Worm (Caenorhabditis elegans) whole organism, L3 larva: ENCODE measurements around the gene D1086.1.
"Not testable (repeated sequence)": the region's sequence is repeated elsewhere in the genome, so short reads cannot be mapped to it uniquely, and the experiment has no call there.

Experiments
- R02D3.7 ChIP-seq: fragments of 150-350 bp; optimal IDR thresholded peaks from 2 replicates; lab custom pipeline; 2014; ENCODE audit warnings: missing biosample characterization, missing genetic modification characterization
- ZK546.5 ChIP-seq: sonication (generic microtip); optimal IDR thresholded peaks from 2 replicates; lab custom pipeline; 2017; ENCODE audit warnings: missing biosample characterization, missing genetic modification characterization
- aly-2 ChIP-seq: fragments of 150-350 bp; optimal IDR thresholded peaks from 2 replicates; lab custom pipeline; 2014; ENCODE audit warnings: missing biosample characterization, missing genetic modification characterization
- ama-1 ChIP-seq: fragments of 150-350 bp; optimal IDR thresholded peaks from 2 replicates; lab custom pipeline; 2018
- ceh-16 ChIP-seq: sonication (generic microtip); optimal IDR thresholded peaks from 2 replicates; lab custom pipeline; 2017; ENCODE audit warnings: missing biosample characterization, missing genetic modification characterization
- ceh-28 ChIP-seq: fragments of 150-350 bp; optimal IDR thresholded peaks from 2 replicates; lab custom pipeline; 2014; ENCODE audit warnings: missing biosample characterization, missing genetic modification reagents, missing genetic modification characterization
- ceh-82 ChIP-seq: fragments of 150-350 bp; optimal IDR thresholded peaks from 2 replicates; lab custom pipeline; 2014; ENCODE audit warnings: missing biosample characterization, missing genetic modification characterization
- daf-12 ChIP-seq: fragments of 150-350 bp; optimal IDR thresholded peaks from 2 replicates; lab custom pipeline; 2014; ENCODE audit warnings: missing biosample characterization, missing genetic modification reagents, missing genetic modification characterization
- egl-27 ChIP-seq: sonication (generic microtip); optimal IDR thresholded peaks from 4 replicates; lab custom pipeline; 2017; ENCODE audit warnings: missing biosample characterization, missing genetic modification reagents, missing genetic modification characterization
- egl-5 ChIP-seq: fragments of 150-350 bp; optimal IDR thresholded peaks from 2 replicates; lab custom pipeline; 2017; ENCODE audit warnings: missing biosample characterization, missing genetic modification reagents, missing genetic modification characterization, inconsistent platforms
- elt-1 ChIP-seq: fragments of 150-350 bp; optimal IDR thresholded peaks from 2 replicates; lab custom pipeline; 2014; ENCODE audit warnings: missing biosample characterization, missing genetic modification characterization
- elt-2 ChIP-seq: sonication (generic microtip); optimal IDR thresholded peaks from 2 replicates; lab custom pipeline; 2016; ENCODE audit warnings: missing genetic modification reagents, mild to moderate bottlenecking, missing genetic modification characterization, missing compliant biosample characterization
- elt-3 ChIP-seq, 3 experiments: fragments of 150-350 bp in 1 of 3; sonication (generic microtip) in 2 of 3; optimal IDR thresholded peaks; 2 replicates in 2 of 3; 4 replicates in 1 of 3; lab custom pipeline; 2014 to 2017; ENCODE audit warnings: missing biosample characterization in 3 of 3, missing genetic modification characterization in 3 of 3
- fkh-10 ChIP-seq: sonication (generic microtip); optimal IDR thresholded peaks from 2 replicates; lab custom pipeline; 2017; ENCODE audit warnings: missing biosample characterization, missing genetic modification reagents, missing genetic modification characterization
- fos-1 ChIP-seq: fragments of 150-350 bp; optimal IDR thresholded peaks from 2 replicates; lab custom pipeline; 2014; ENCODE audit warnings: missing biosample characterization, missing genetic modification characterization
- hmg-11 ChIP-seq: sonication (generic microtip); optimal IDR thresholded peaks from 2 replicates; lab custom pipeline; 2016; ENCODE audit warnings: missing genetic modification characterization, missing compliant biosample characterization
- jun-1 ChIP-seq: fragments of 150-350 bp; optimal IDR thresholded peaks from 2 replicates; lab custom pipeline; 2014; ENCODE audit warnings: missing biosample characterization, missing genetic modification reagents, missing genetic modification characterization
- lin-15B ChIP-seq: fragments of 150-350 bp; optimal IDR thresholded peaks from 2 replicates; lab custom pipeline; 2014; ENCODE audit warnings: missing biosample characterization, missing genetic modification characterization
- lin-39 ChIP-seq: fragments of 150-350 bp; optimal IDR thresholded peaks from 2 replicates; lab custom pipeline; 2018; ENCODE audit warnings: missing biosample characterization, missing genetic modification reagents, missing genetic modification characterization
- lsy-12 ChIP-seq: sonication (generic microtip); optimal IDR thresholded peaks from 2 replicates; lab custom pipeline; 2016; ENCODE audit warnings: mild to moderate bottlenecking, missing genetic modification characterization, missing compliant biosample characterization
- mdl-1 ChIP-seq: fragments of 150-350 bp; optimal IDR thresholded peaks from 2 replicates; lab custom pipeline; 2014; ENCODE audit warnings: missing biosample characterization, missing genetic modification characterization
- mml-1 ChIP-seq: fragments of 150-350 bp; sonication (generic microtip); optimal IDR thresholded peaks from 3 replicates; lab custom pipeline; 2014; ENCODE audit warnings: missing biosample characterization, missing genetic modification characterization
- nfya-1 ChIP-seq: sonication (generic microtip); optimal IDR thresholded peaks from 2 replicates; lab custom pipeline; 2017; ENCODE audit warnings: missing genetic modification characterization, mild to moderate bottlenecking, missing compliant biosample characterization, antibody characterized with exemption, moderate library complexity; ENCODE audit not compliant: insufficient read depth
- nhr-11 ChIP-seq: fragments of 150-350 bp; optimal IDR thresholded peaks from 2 replicates; lab custom pipeline; 2014; ENCODE audit warnings: missing biosample characterization, missing genetic modification characterization
- nhr-12 ChIP-seq: fragments of 150-350 bp; optimal IDR thresholded peaks from 2 replicates; lab custom pipeline; 2014; ENCODE audit warnings: missing biosample characterization, missing genetic modification characterization
- nhr-23 ChIP-seq: fragments of 150-350 bp; optimal IDR thresholded peaks from 2 replicates; lab custom pipeline; 2014; ENCODE audit warnings: missing biosample characterization, missing genetic modification reagents, missing genetic modification characterization
- nhr-25 ChIP-seq: sonication (generic microtip); optimal IDR thresholded peaks from 2 replicates; lab custom pipeline; 2017; ENCODE audit warnings: missing biosample characterization, missing genetic modification characterization
- nhr-28 ChIP-seq: fragments of 150-350 bp; optimal IDR thresholded peaks from 2 replicates; lab custom pipeline; 2014; ENCODE audit warnings: missing biosample characterization, missing genetic modification characterization
- nhr-43 ChIP-seq: sonication (generic microtip); optimal IDR thresholded peaks from 2 replicates; lab custom pipeline; 2016; ENCODE audit warnings: mild to moderate bottlenecking, missing genetic modification characterization, missing compliant biosample characterization; ENCODE audit not compliant: poor library complexity, severe bottlenecking
- nhr-67 ChIP-seq: fragments of 150-350 bp; optimal IDR thresholded peaks from 2 replicates; lab custom pipeline; 2014; ENCODE audit warnings: missing biosample characterization, missing genetic modification characterization
- nhr-76 ChIP-seq: fragments of 150-350 bp; sonication (generic microtip); optimal IDR thresholded peaks from 5 replicates; lab custom pipeline; 2014; ENCODE audit warnings: missing biosample characterization, missing genetic modification characterization
- nhr-77 ChIP-seq: fragments of 150-350 bp; optimal IDR thresholded peaks from 2 replicates; lab custom pipeline; 2014; ENCODE audit warnings: missing biosample characterization, missing genetic modification characterization
- pha-4 ChIP-seq: fragments of 150-350 bp; optimal IDR thresholded peaks from 2 replicates; lab custom pipeline; 2014; ENCODE audit warnings: missing biosample characterization, missing genetic modification reagents, missing genetic modification characterization
- pqm-1 ChIP-seq: fragments of 150-350 bp; optimal IDR thresholded peaks from 2 replicates; lab custom pipeline; 2017; ENCODE audit warnings: missing biosample characterization, missing genetic modification characterization, inconsistent platforms
- snpc-4 ChIP-seq: fragments of 150-350 bp; optimal IDR thresholded peaks from 2 replicates; lab custom pipeline; 2014; ENCODE audit warnings: missing biosample characterization, missing genetic modification characterization
- tbx-2 ChIP-seq: sonication (generic microtip); optimal IDR thresholded peaks from 2 replicates; lab custom pipeline; 2016; ENCODE audit warnings: mild to moderate bottlenecking, missing genetic modification characterization, missing compliant biosample characterization
- unc-39 ChIP-seq: sonication (generic microtip); optimal IDR thresholded peaks from 4 replicates; lab custom pipeline; 2017; ENCODE audit warnings: missing biosample characterization, missing genetic modification characterization
- unc-62 ChIP-seq: fragments of 150-350 bp; sonication (generic microtip); optimal IDR thresholded peaks from 4 replicates; lab custom pipeline; 2014; ENCODE audit warnings: missing biosample characterization, missing genetic modification reagents, missing genetic modification characterization
- zag-1 ChIP-seq: fragments of 150-350 bp; optimal IDR thresholded peaks from 2 replicates; lab custom pipeline; 2014; ENCODE audit warnings: missing biosample characterization, missing genetic modification characterization
- ztf-11 ChIP-seq: fragments of 150-350 bp; optimal IDR thresholded peaks from 2 replicates; lab custom pipeline; 2014; ENCODE audit warnings: missing biosample characterization, missing genetic modification characterization
- ztf-4 ChIP-seq: fragments of 150-350 bp; optimal IDR thresholded peaks from 2 replicates; lab custom pipeline; 2014; ENCODE audit warnings: missing biosample characterization, missing genetic modification characterization

The D1086.1 gene

DNA sequence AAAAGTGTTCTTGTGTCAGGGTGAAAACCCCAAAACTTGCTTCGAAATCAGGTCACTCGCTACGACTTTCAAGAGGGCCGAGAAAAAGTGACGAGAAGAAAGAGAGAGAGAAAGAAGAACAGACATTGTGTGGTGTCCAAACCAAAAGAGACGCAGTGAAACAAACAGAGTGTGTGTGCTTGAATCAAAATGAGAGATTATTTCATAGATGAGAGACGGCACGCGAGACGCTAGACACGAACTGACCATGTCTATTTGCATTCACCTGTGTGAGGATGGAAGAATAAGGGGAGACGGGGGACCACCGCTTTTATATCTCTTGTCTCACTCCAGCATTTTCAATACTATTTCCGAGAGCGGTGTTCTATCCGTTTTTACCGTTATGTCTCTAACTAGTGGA, 37.5 kb downstream of the D1086.1 start:
- no peak for TF ChIP-seq ceh-82 (tag; lab: Kevin White, UChicago)
- peak; percentile 33 for TF ChIP-seq lin-15B
- TF ChIP-seq nhr-77 (tag; lab: Kevin White, UChicago), result no peak
- TF ChIP-seq lin-39, result peak; percentile 47
- no peak for TF ChIP-seq fkh-10
- TF ChIP-seq ceh-28 (tag; lab: Kevin White, UChicago), result peak; percentile 17
- TF ChIP-seq egl-27 (tag; lab: Kevin White, UChicago), result peak; percentile 10
- TF ChIP-seq mdl-1 (tag; lab: Kevin White, UChicago), result peak; percentile 62
- TF ChIP-seq mml-1 (tag; lab: Kevin White, UChicago), result no peak
- TF ChIP-seq nfya-1 (tag; lab: Kevin White, UChicago), result peak; percentile 79
- peak; percentile 65 for TF ChIP-seq hmg-11
- TF ChIP-seq snpc-4 (tag; lab: Kevin White, UChicago), result peak; percentile 49
- no peak for TF ChIP-seq ztf-4 (tag; lab: Kevin White, UChicago)
- TF ChIP-seq nhr-76 (tag; lab: Kevin White, UChicago), result no peak
- TF ChIP-seq fos-1 (tag; lab: Kevin White, UChicago), result no peak
- no peak for TF ChIP-seq unc-39 (tag; lab: Kevin White, UChicago)
- no peak for TF ChIP-seq nhr-12 (tag; lab: Kevin White, UChicago)
- no peak for TF ChIP-seq elt-1 (tag; lab: Kevin White, UChicago)
- TF ChIP-seq nhr-25 (tag; lab: Kevin White, UChicago), result peak; percentile 77
- TF ChIP-seq nhr-11 (tag; lab: Kevin White, UChicago), result no peak
- peak; percentile 55 for TF ChIP-seq elt-2 (tag; lab: Kevin White, UChicago)
- TF ChIP-seq nhr-43 (tag; lab: Kevin White, UChicago), result peak; percentile 33
- peak; percentile 52 for TF ChIP-seq jun-1 (tag; lab: Kevin White, UChicago)
- TF ChIP-seq ama-1 (lab: Kevin White, UChicago), result no peak
- TF ChIP-seq lsy-12 (tag; lab: Kevin White, UChicago), result peak; percentile 61
- no peak for TF ChIP-seq aly-2 (tag; lab: Kevin White, UChicago)
- no peak for TF ChIP-seq ZK546.5 (tag; lab: Kevin White, UChicago)
- TF ChIP-seq ceh-16 (tag; lab: Kevin White, UChicago), result no peak
- no peak for TF ChIP-seq daf-12
- peak; percentile 1 for TF ChIP-seq tbx-2 (tag; lab: Kevin White, UChicago)
- TF ChIP-seq nhr-67 (tag; lab: Kevin White, UChicago), result no peak
- TF ChIP-seq R02D3.7 (tag; lab: Kevin White, UChicago), result no peak
- TF ChIP-seq egl-5 (tag; lab: Kevin White, UChicago), result no peak
- no peak for TF ChIP-seq nhr-28 (tag; lab: Kevin White, UChicago)
- TF ChIP-seq pqm-1 (tag; lab: Kevin White, UChicago), result no peak
- no peak for TF ChIP-seq zag-1 (tag; lab: Kevin White, UChicago)
- TF ChIP-seq elt-3 (tag; optimal IDR thresholded peaks at IDR 0.05; lab: Kevin White, UChicago), result peak in 1 of 3 experiments; percentile 18
- TF ChIP-seq pha-4 (tag; lab: Kevin White, UChicago), result peak; percentile 93
- TF ChIP-seq nhr-23 (tag; lab: Kevin White, UChicago), result peak; percentile 90
- TF ChIP-seq, all 47 proteins: peak for 17

DNA sequence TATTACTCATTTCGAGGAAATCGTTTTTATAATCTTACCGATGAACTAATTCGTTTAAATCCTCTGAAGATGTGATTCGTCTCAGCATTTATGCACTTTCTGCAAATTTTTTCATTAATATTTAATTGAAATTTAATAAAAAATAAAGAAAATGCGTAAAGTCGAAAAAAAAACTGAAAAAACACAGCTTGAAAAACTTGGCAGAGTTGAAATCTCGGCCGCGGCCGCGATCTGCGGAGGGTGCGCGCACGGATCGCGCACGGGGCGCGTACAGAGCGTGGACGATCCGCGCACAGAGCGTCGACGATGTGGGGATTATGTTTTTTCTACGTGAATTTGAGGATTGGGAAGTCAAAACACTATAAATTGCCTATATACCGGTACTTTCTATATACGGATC, 39.1 kb downstream of the D1086.1 start, which contains the start of gene AH10.4:
Gene AH10.4, minus strand, starts transcription at position 101 of the 400 bp plus-strand sequence.
- TF ChIP-seq nhr-76 (tag; lab: Kevin White, UChicago); ztf-11 (tag; lab: Kevin White, UChicago); unc-62 (GFP tag; lab: Kevin White, UChicago): not testable (repeated sequence)
